Fruit fly (Drosophila melanogaster): ENCODE results near the gene DIP-iota.

The DIP-iota gene

dm6 chr2L:6648163-6648628, 26.7 kb upstream of the DIP-iota start (continued):
- peak; percentile 93 for TF ChIP-seq gcm (GFP tag; optimal IDR thresholded peaks at IDR 0.05)
- peak; percentile 61 for TF ChIP-seq CTCF (GFP tag; optimal IDR thresholded peaks at IDR 0.05)
- TF ChIP-seq CG8478 (optimal IDR thresholded peaks at IDR 0.05): no peak
- peak; percentile 91 for TF ChIP-seq CG10366 (GFP tag; IDR thresholded peaks at IDR 0.05)
- TF ChIP-seq E2f2 (GFP tag; IDR thresholded peaks at IDR 0.05): peak; percentile 80
- peak; percentile 96 for TF ChIP-seq Sox102F (GFP tag; optimal IDR thresholded peaks at IDR 0.05)
- TF ChIP-seq CG16863 (GFP tag; optimal IDR thresholded peaks at IDR 0.05): peak; percentile 88
- TF ChIP-seq CG10565 (GFP tag; optimal IDR thresholded peaks at IDR 0.05): peak; percentile 75
- TF ChIP-seq MESR4 (GFP tag; optimal IDR thresholded peaks at IDR 0.05): peak; percentile 3
- TF ChIP-seq chif (GFP tag; optimal IDR thresholded peaks at IDR 0.05): peak; percentile 89
- TF ChIP-seq HLH3B (GFP tag; IDR thresholded peaks at IDR 0.05): peak; percentile 89
- peak; percentile 86 for TF ChIP-seq gsb (GFP tag; IDR thresholded peaks at IDR 0.05)
- TF ChIP-seq toy (GFP tag; IDR thresholded peaks at IDR 0.05): peak; percentile 83
- peak; percentile 97 for TF ChIP-seq nmo (GFP tag; optimal IDR thresholded peaks at IDR 0.05)
- peak; percentile 95 for TF ChIP-seq B-H2 (GFP tag; optimal IDR thresholded peaks at IDR 0.05)
- TF ChIP-seq dm (GFP tag; optimal IDR thresholded peaks at IDR 0.05): peak; percentile 88
- TF ChIP-seq slou (GFP tag; optimal IDR thresholded peaks at IDR 0.05): peak; percentile 91
- peak; percentile 93 for TF ChIP-seq CG11723 (GFP tag; optimal IDR thresholded peaks at IDR 0.05)
- TF ChIP-seq Six4 (GFP tag; optimal IDR thresholded peaks at IDR 0.05): peak; percentile 93
- TF ChIP-seq CG6854 (GFP tag; optimal IDR thresholded peaks at IDR 0.05): peak; percentile 93
- TF ChIP-seq disco-r (GFP tag; optimal IDR thresholded peaks at IDR 0.05): peak; percentile 75
- TF ChIP-seq CG12219 (GFP tag; optimal IDR thresholded peaks at IDR 0.05): peak; percentile 92
- TF ChIP-seq ems (GFP tag; optimal IDR thresholded peaks at IDR 0.05): peak; percentile 88
- TF ChIP-seq NFAT (GFP tag; IDR thresholded peaks at IDR 0.05): peak; percentile 72; the same call in 1 of the 2 replicates
- peak; percentile 73 for TF ChIP-seq Gsc (GFP tag; IDR thresholded peaks at IDR 0.05)
- peak; percentile 75 for TF ChIP-seq CkIIα-i1 (GFP tag; IDR thresholded peaks at IDR 0.05)
- peak; percentile 77 to 92 for TF ChIP-seq bsh (GFP tag; optimal IDR thresholded peaks at IDR 0.05)
- TF ChIP-seq Abd-B (GFP tag; optimal IDR thresholded peaks at IDR 0.05): peak; percentile 95
- TF ChIP-seq pb (GFP tag; optimal IDR thresholded peaks at IDR 0.05): peak; percentile 87
- peak; percentile 81 for TF ChIP-seq Awh (GFP tag; IDR thresholded peaks at IDR 0.05)
- peak; percentile 90 for TF ChIP-seq CG10462 (GFP tag; optimal IDR thresholded peaks at IDR 0.05)
- TF ChIP-seq hkb (optimal IDR thresholded peaks at IDR 0.05): no peak
- TF ChIP-seq hkb (GFP tag; IDR thresholded peaks at IDR 0.05): peak; percentile 95
- peak; percentile 82 for TF ChIP-seq NC2α (GFP tag; optimal IDR thresholded peaks at IDR 0.05)
- TF ChIP-seq Spps (tag; optimal IDR thresholded peaks at IDR 0.05): peak; percentile 86
- peak; percentile 68 for TF ChIP-seq CG17912 (GFP tag; optimal IDR thresholded peaks at IDR 0.05)
- no peak for TF ChIP-seq HmgD (GFP tag; optimal IDR thresholded peaks at IDR 0.05)
- peak; percentile 83 for TF ChIP-seq onecut (GFP tag; IDR thresholded peaks at IDR 0.05)
- TF ChIP-seq abd-A (tag; optimal IDR thresholded peaks at IDR 0.05): no peak
- peak; percentile 97 for TF ChIP-seq CG7839 (tag; optimal IDR thresholded peaks at IDR 0.05)
- TF ChIP-seq Mrtf (GFP tag; IDR thresholded peaks at IDR 0.05): peak; percentile 91
- TF ChIP-seq wor (GFP tag; IDR thresholded peaks at IDR 0.05): peak; percentile 88
- TF ChIP-seq CG10274 (GFP tag; optimal IDR thresholded peaks at IDR 0.05): peak; percentile 87
- peak; percentile 95 for TF ChIP-seq dysf (GFP tag; IDR thresholded peaks at IDR 0.05)
- TF ChIP-seq CG6254 (GFP tag; optimal IDR thresholded peaks at IDR 0.05): peak; percentile 87
- TF ChIP-seq CG13775 (GFP tag; optimal IDR thresholded peaks at IDR 0.05): peak; percentile 98
- peak; percentile 81 for TF ChIP-seq CG2116 (GFP tag; optimal IDR thresholded peaks at IDR 0.05)
- TF ChIP-seq Dll (GFP tag; IDR thresholded peaks at IDR 0.05; ENCODE audit: partially characterized antibody): no peak; the same call in 3 of the 4 replicates
- TF ChIP-seq ken (GFP tag; IDR thresholded peaks at IDR 0.05): peak; percentile 92
- TF ChIP-seq Camta (GFP tag; optimal IDR thresholded peaks at IDR 0.05): peak; percentile 94
- TF ChIP-seq CG11398 (GFP tag; optimal IDR thresholded peaks at IDR 0.05): peak; percentile 75
- TF ChIP-seq Hr78 (GFP tag; optimal IDR thresholded peaks at IDR 0.05): peak in 1 of 2 experiments; percentile 75
